Worm (Caenorhabditis elegans): ENCODE measurements around the gene Y57G7A.1.

The Y57G7A.1 gene

ce11 chrII:1326689-1327088, 28.4 kb downstream of the Y57G7A.1 start, which contains the start of gene jip-1:
Gene jip-1 (plus strand): TSS chrII:1326989.
- no peak for TF ChIP-seq dao-5 (tag; optimal IDR thresholded peaks at IDR 0.05)
- no peak for TF ChIP-seq W03F9.2 (tag; optimal IDR thresholded peaks at IDR 0.05)
- no peak for TF ChIP-seq him-1 (tag; optimal IDR thresholded peaks at IDR 0.05)

DNA sequence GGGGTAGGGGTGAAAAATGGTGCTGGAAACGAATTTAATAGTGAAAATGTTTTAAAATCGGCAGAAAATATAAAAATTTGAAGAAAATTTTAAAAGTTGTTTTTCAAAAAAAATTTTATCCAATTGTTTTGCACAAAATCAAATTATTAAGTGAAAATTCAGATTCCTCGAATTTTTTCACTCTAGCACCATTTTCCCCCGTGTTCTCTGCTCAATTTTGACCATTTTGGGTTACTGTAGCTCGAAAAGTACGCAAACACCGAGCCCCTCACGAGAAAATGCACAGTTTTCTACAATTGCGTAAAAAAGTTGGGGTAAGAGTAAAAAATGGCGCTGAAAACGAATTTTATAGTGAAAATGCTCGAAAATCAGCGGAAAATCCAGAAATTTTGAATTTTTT, 31.6 kb downstream of the Y57G7A.1 start:
- no peak for TF ChIP-seq dao-5 (tag; optimal IDR thresholded peaks at IDR 0.05)
- no peak for TF ChIP-seq W03F9.2 (tag; optimal IDR thresholded peaks at IDR 0.05)
- no peak for TF ChIP-seq him-1 (tag; optimal IDR thresholded peaks at IDR 0.05)

ce11 chrII:1338196-1338595, 39.9 kb downstream of the Y57G7A.1 start:
- TF ChIP-seq him-1 (tag; optimal IDR thresholded peaks at IDR 0.05) (peak; percentile 19), W03F9.2 (tag; optimal IDR thresholded peaks at IDR 0.05) (no peak)

- TF ChIP-seq dao-5 (tag; optimal IDR thresholded peaks at IDR 0.05) (no peak), him-1 (tag; optimal IDR thresholded peaks at IDR 0.05) (no peak), W03F9.2 (tag; optimal IDR thresholded peaks at IDR 0.05) (no peak)
Measured at ce11 chrII:1340049-1340448, 41.8 kb downstream of the Y57G7A.1 start.

DNA sequence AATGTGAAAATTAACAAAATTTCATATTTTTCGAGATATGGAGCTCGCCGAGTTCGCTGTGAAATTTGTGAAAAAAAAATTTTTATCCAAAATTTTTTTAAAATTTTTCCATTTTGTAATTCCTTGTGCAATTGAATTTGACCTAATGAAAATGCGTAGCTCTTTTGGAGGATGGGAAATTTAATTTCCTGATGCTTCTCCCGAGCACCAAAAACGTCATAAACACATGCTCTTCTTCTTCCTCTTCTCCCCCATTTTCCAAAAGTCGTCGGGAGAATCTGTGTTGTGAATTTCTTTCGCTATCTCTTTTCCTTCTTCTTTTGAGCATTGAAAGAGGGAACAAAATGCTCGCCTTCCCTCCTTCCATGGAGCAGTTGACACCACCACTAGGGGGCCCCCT, 43.1 kb downstream of the Y57G7A.1 start:
- TF ChIP-seq W03F9.2 (tag; optimal IDR thresholded peaks at IDR 0.05) (no peak), him-1 (tag; optimal IDR thresholded peaks at IDR 0.05) (peak; percentile 15)

- TF ChIP-seq him-1 (tag; optimal IDR thresholded peaks at IDR 0.05) (no peak), W03F9.2 (tag; optimal IDR thresholded peaks at IDR 0.05) (no peak), dao-5 (tag; optimal IDR thresholded peaks at IDR 0.05) (no peak)
Measured at ce11 chrII:1343748-1344147, 45.5 kb downstream of the Y57G7A.1 start.

ce11 chrII:1344524-1345119, 46.4 kb downstream of the Y57G7A.1 start:
- no peak for TF ChIP-seq dao-5 (tag; optimal IDR thresholded peaks at IDR 0.05)
- TF ChIP-seq him-1 (tag; optimal IDR thresholded peaks at IDR 0.05): peak; percentile 35

Measured in whole organism, L4/young adult.